Fruit fly (Drosophila melanogaster): ENCODE measurements around the gene PDZ-GEF.

The PDZ-GEF gene

dm6 chr2L:6273963-6274834 lies 49.4 kb upstream of the PDZ-GEF start:
- TF ChIP-seq pho (GFP tag; optimal IDR thresholded peaks at IDR 0.05) (no peak), CG8359 (GFP tag; optimal IDR thresholded peaks at IDR 0.05; ENCODE audit: borderline replicate concordance) (peak; percentile 6), Ets65A (GFP tag) (peak; percentile 88), sug (tag; optimal IDR thresholded peaks at IDR 0.05) (no peak), CG1603 (tag; optimal IDR thresholded peaks at IDR 0.05) (no peak), zfh2 (GFP tag; optimal IDR thresholded peaks at IDR 0.05) (no peak), sqz (GFP tag; optimal IDR thresholded peaks at IDR 0.05) (peak; percentile 24), CG12299 (tag; optimal IDR thresholded peaks at IDR 0.05) (no peak), CG4282 (GFP tag; optimal IDR thresholded peaks at IDR 0.05) (no peak), Awh (GFP tag; IDR thresholded peaks at IDR 0.05) (peak; percentile 85), ci (GFP tag; IDR thresholded peaks at IDR 0.05) (peak; percentile 63; the same call in 1 of the 3 replicates), CG2202 (tag; optimal IDR thresholded peaks at IDR 0.05) (no peak), dmrt99B (tag; optimal IDR thresholded peaks at IDR 0.05) (peak; percentile 11), Atf3 (GFP tag; optimal IDR thresholded peaks at IDR 0.05) (no peak), gem (tag; optimal IDR thresholded peaks at IDR 0.05) (peak; percentile 18), Sox100B (GFP tag; optimal IDR thresholded peaks at IDR 0.05) (no peak), CG1529 (GFP tag; optimal IDR thresholded peaks at IDR 0.05) (no peak), gcm2 (GFP tag; optimal IDR thresholded peaks at IDR 0.05) (no peak), eve (GFP tag; optimal IDR thresholded peaks at IDR 0.05) (peak in 1 of 2 experiments; percentile 35), CG15269 (tag; optimal IDR thresholded peaks at IDR 0.05) (peak; percentile 20), CG18262 (tag; optimal IDR thresholded peaks at IDR 0.05) (no peak), vvl (GFP tag; IDR thresholded peaks at IDR 0.05) (peak; percentile 51; the same call in 1 of the 2 replicates), crol (GFP tag; IDR thresholded peaks at IDR 0.05) (no peak), D19B (GFP tag; optimal IDR thresholded peaks at IDR 0.05) (no peak), CG13894 (tag; optimal IDR thresholded peaks at IDR 0.05) (no peak), CG12071 (GFP tag; optimal IDR thresholded peaks at IDR 0.05) (no peak), tup (GFP tag; optimal IDR thresholded peaks at IDR 0.05) (no peak), Jarid2 (GFP tag; optimal IDR thresholded peaks at IDR 0.05) (no peak), dysf (GFP tag; IDR thresholded peaks at IDR 0.05) (0 out of 3 replicates have a peak, but pooled peaks have one; percentile 17), CG14710 (tag; optimal IDR thresholded peaks at IDR 0.05) (no peak), hbn (GFP tag; IDR thresholded peaks at IDR 0.05; ENCODE audit: partially characterized antibody) (no peak), CG31441 (GFP tag; IDR thresholded peaks at IDR 0.05) (no peak), CG2678 (tag; optimal IDR thresholded peaks at IDR 0.05) (peak; percentile 5), GATAe (GFP tag; conservative IDR thresholded peaks at IDR 0.05) (no peak), Med (GFP tag) (no peak), Scr (GFP tag; IDR thresholded peaks at IDR 0.05; ENCODE audit: partially characterized antibody) (no peak), Nf-YC (tag; optimal IDR thresholded peaks at IDR 0.05) (peak; percentile 30), CG33557 (GFP tag; optimal IDR thresholded peaks at IDR 0.05) (no peak), dati (GFP tag; IDR thresholded peaks at IDR 0.05) (no peak), Trl (optimal IDR thresholded peaks at IDR 0.05) (no peak), Trl (GFP tag; optimal IDR thresholded peaks at IDR 0.05) (no peak)

Measured in whole organism, embryonic.